Worm (Caenorhabditis elegans) whole organism, young adult: ENCODE data around the gene C29F9.8.

Experiments
- B0035.1 ChIP-seq: sonication (generic microtip); optimal IDR thresholded peaks from 2 replicates; lab custom pipeline; 2016; ENCODE audit warnings: missing genetic modification characterization, mild to moderate bottlenecking, missing compliant biosample characterization, missing genotype, missing genetic modification reagents
- B0261.1 ChIP-seq: sonication (generic microtip); optimal IDR thresholded peaks from 2 replicates; lab custom pipeline; 2016; ENCODE audit warnings: mild to moderate bottlenecking, missing genetic modification characterization, moderate library complexity, missing compliant biosample characterization
- Y53F4B.3 ChIP-seq: fragments of 200-800 bp; sonication (Bioruptor generic); IDR thresholded peaks from 2 replicates; pipeline ENCODE4 v1.3.6; 2022; ENCODE audit warnings: missing genetic modification reagents, missing genetic modification characterization, missing compliant biosample characterization
- atf-7 ChIP-seq: sonication (generic microtip); optimal IDR thresholded peaks from 2 replicates; lab custom pipeline; 2017; ENCODE audit warnings: mild to moderate bottlenecking, missing genetic modification characterization, missing compliant biosample characterization
- athp-1 ChIP-seq: sonication (generic microtip); optimal IDR thresholded peaks from 2 replicates; lab custom pipeline; 2017; ENCODE audit warnings: mild to moderate bottlenecking, missing genetic modification characterization, missing compliant biosample characterization
- bed-2 ChIP-seq: fragments of 200-800 bp; sonication (Bioruptor generic); IDR thresholded peaks from 2 replicates; pipeline ENCODE4 v1.3.6; 2022; ENCODE audit warnings: missing genetic modification reagents, missing genetic modification characterization, missing compliant biosample characterization
- ceh-58 ChIP-seq: fragments of 200-800 bp; sonication (Bioruptor generic); IDR thresholded peaks from 2 replicates; pipeline ENCODE4 v1.3.6; 2022; ENCODE audit warnings: missing genetic modification characterization, missing compliant biosample characterization
- dpl-1 ChIP-seq: fragments of 150-350 bp; optimal IDR thresholded peaks from 2 replicates; lab custom pipeline; 2014; ENCODE audit warnings: missing biosample characterization, missing genetic modification reagents, missing genetic modification characterization
- gei-17 ChIP-seq: fragments of 200-800 bp; sonication (Bioruptor generic); optimal IDR thresholded peaks from 2 replicates; lab custom pipeline; 2018; ENCODE audit warnings: mild to moderate bottlenecking, missing genetic modification characterization, missing compliant biosample characterization
- hlh-12 ChIP-seq: sonication (generic microtip); optimal IDR thresholded peaks from 2 replicates; lab custom pipeline; 2016; ENCODE audit warnings: missing genetic modification characterization, missing compliant biosample characterization
- madf-8 ChIP-seq: fragments of 200-800 bp; sonication (Bioruptor generic); conservative IDR thresholded peaks from 2 replicates; pipeline ENCODE4 v1.3.6; 2022; ENCODE audit warnings: missing genetic modification reagents, missing genetic modification characterization, missing compliant biosample characterization

DNA sequence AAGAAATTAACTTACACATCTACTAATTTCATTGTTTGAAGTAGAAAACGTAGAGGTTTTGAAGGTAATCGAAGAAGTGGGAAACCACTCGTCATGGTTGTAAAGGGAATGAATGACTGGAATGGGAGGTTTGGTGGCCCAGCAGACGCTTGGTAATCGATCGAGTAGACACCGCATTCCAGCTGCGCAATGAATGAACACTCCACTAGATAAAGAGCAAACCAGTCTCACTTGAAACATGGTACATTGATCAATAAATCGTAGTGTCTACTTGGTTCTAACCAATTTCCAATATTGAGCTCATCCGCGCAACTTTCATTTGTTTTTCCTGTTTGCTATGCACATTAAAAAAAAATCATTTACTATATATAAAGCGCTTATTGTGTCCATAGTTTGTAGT is 49.5 kb upstream of the C29F9.8 start, which contains the start of gene fbxb-84:
- TF ChIP-seq dpl-1 (GFP tag; lab: Kevin White, UChicago) (no peak), gei-17 (GFP tag; lab: Kevin White, UChicago) (no peak), athp-1 (tag; lab: Kevin White, UChicago) (no peak), Y53F4B.3 (no peak), atf-7 (no peak), B0035.1 (tag; lab: Kevin White, UChicago) (no peak), bed-2 (no peak), madf-8 (GFP tag; lab: Robert Waterston, UW) (no peak), ceh-58 (GFP tag; lab: Robert Waterston, UW) (no peak), B0261.1 (tag; lab: Kevin White, UChicago) (no peak), hlh-12 (tag; lab: Kevin White, UChicago) (no peak)
